Worm (Caenorhabditis elegans): ENCODE data around the gene F59B10.5.

The F59B10.5 gene

ce11 chrII:10537988-10538387 is 14.5 kb upstream of the F59B10.5 start:
- no peak for TF ChIP-seq pha-4 (tag; optimal IDR thresholded peaks at IDR 0.05)
- no peak for TF ChIP-seq tbx-8 (GFP tag; optimal IDR thresholded peaks at IDR 0.05)
- no peak for TF ChIP-seq snpc-4 (tag; optimal IDR thresholded peaks at IDR 0.05)
- TF ChIP-seq mls-2 (tag; optimal IDR thresholded peaks at IDR 0.05), result no peak
- TF ChIP-seq bed-3 (GFP tag; optimal IDR thresholded peaks at IDR 0.05), result no peak
- no peak for TF ChIP-seq drap-1 (GFP tag; optimal IDR thresholded peaks at IDR 0.05)
- no peak for TF ChIP-seq ceh-39 (tag; optimal IDR thresholded peaks at IDR 0.05)
- TF ChIP-seq elt-3 (tag; optimal IDR thresholded peaks at IDR 0.05), result no peak
- TF ChIP-seq nhr-12 (tag; optimal IDR thresholded peaks at IDR 0.05), result no peak
- no peak for TF ChIP-seq flh-1 (GFP tag; optimal IDR thresholded peaks at IDR 0.05)
- TF ChIP-seq blmp-1 (tag; optimal IDR thresholded peaks at IDR 0.05), result no peak
- no peak for TF ChIP-seq nhr-76 (tag; optimal IDR thresholded peaks at IDR 0.05)
- TF ChIP-seq zip-8 (tag; optimal IDR thresholded peaks at IDR 0.05), result no peak

ce11 chrII:10537571-10537970 is 14.1 kb upstream of the F59B10.5 start, which contains the start of gene R166.2:
Gene R166.2 (minus strand): TSS chrII:10537671.
- TF ChIP-seq sptf-1 (tag; optimal IDR thresholded peaks at IDR 0.05) (no peak), lin-13 (tag; optimal IDR thresholded peaks at IDR 0.05) (no peak), elt-1 (tag; optimal IDR thresholded peaks at IDR 0.05; ENCODE audit: borderline replicate concordance, insufficient read depth) (no peak), lin-32 (GFP tag; optimal IDR thresholded peaks at IDR 0.05) (no peak), mep-1 (tag; optimal IDR thresholded peaks at IDR 0.05) (no peak), mls-2 (tag; optimal IDR thresholded peaks at IDR 0.05) (no peak), tbx-8 (GFP tag; optimal IDR thresholded peaks at IDR 0.05) (no peak), nhr-76 (tag; optimal IDR thresholded peaks at IDR 0.05) (no peak), hlh-1 (tag; optimal IDR thresholded peaks at IDR 0.05) (no peak), elt-3 (tag; optimal IDR thresholded peaks at IDR 0.05) (no peak), nhr-237 (tag; optimal IDR thresholded peaks at IDR 0.05) (no peak), ceh-43 (GFP tag; optimal IDR thresholded peaks at IDR 0.05) (no peak), pha-4 (tag; optimal IDR thresholded peaks at IDR 0.05) (no peak), snpc-4 (tag; optimal IDR thresholded peaks at IDR 0.05) (no peak), ceh-39 (tag; optimal IDR thresholded peaks at IDR 0.05) (no peak), M03D4.4 (tag; optimal IDR thresholded peaks at IDR 0.05) (no peak), unc-39 (tag; optimal IDR thresholded peaks at IDR 0.05) (no peak), blmp-1 (tag; optimal IDR thresholded peaks at IDR 0.05) (no peak), unc-120 (tag; optimal IDR thresholded peaks at IDR 0.05; ENCODE audit: poor library complexity, severe bottlenecking) (no peak), mab-5 (tag; optimal IDR thresholded peaks at IDR 0.05) (no peak)

ce11 chrII:10533985-10534384 is 10.5 kb upstream of the F59B10.5 start:
- no peak for TF ChIP-seq nhr-76 (tag; optimal IDR thresholded peaks at IDR 0.05)
- no peak for TF ChIP-seq pha-4 (tag; optimal IDR thresholded peaks at IDR 0.05)
- no peak for TF ChIP-seq nhr-12 (tag; optimal IDR thresholded peaks at IDR 0.05)
- TF ChIP-seq unc-120 (tag; optimal IDR thresholded peaks at IDR 0.05; ENCODE audit: poor library complexity, severe bottlenecking), result no peak
- no peak for TF ChIP-seq ceh-43 (GFP tag; optimal IDR thresholded peaks at IDR 0.05)
- no peak for TF ChIP-seq drap-1 (GFP tag; optimal IDR thresholded peaks at IDR 0.05)
- no peak for TF ChIP-seq cnd-1 (tag; optimal IDR thresholded peaks at IDR 0.05)
- no peak for TF ChIP-seq nhr-28 (tag; optimal IDR thresholded peaks at IDR 0.05)
- TF ChIP-seq elt-1 (tag; optimal IDR thresholded peaks at IDR 0.05; ENCODE audit: borderline replicate concordance, insufficient read depth), result no peak
- no peak for TF ChIP-seq ceh-83 (GFP tag; optimal IDR thresholded peaks at IDR 0.05)
- TF ChIP-seq zip-8 (tag; optimal IDR thresholded peaks at IDR 0.05), result no peak
- no peak for TF ChIP-seq lin-13 (tag; optimal IDR thresholded peaks at IDR 0.05)
- TF ChIP-seq hlh-1 (tag; optimal IDR thresholded peaks at IDR 0.05), result no peak
- TF ChIP-seq nhr-237 (tag; optimal IDR thresholded peaks at IDR 0.05), result no peak
- TF ChIP-seq bed-3 (GFP tag; optimal IDR thresholded peaks at IDR 0.05), result no peak
- no peak for TF ChIP-seq mab-5 (tag; optimal IDR thresholded peaks at IDR 0.05)
- TF ChIP-seq unc-39 (tag; optimal IDR thresholded peaks at IDR 0.05), result no peak
- TF ChIP-seq snpc-4 (tag; optimal IDR thresholded peaks at IDR 0.05), result no peak
- no peak for TF ChIP-seq ztf-11 (tag; optimal IDR thresholded peaks at IDR 0.05)

ce11 chrII:10531604-10532003 is 8.1 kb upstream of the F59B10.5 start:
- TF ChIP-seq M03D4.4 (tag; optimal IDR thresholded peaks at IDR 0.05), result no peak
- no peak for TF ChIP-seq lin-13 (tag; optimal IDR thresholded peaks at IDR 0.05)
- TF ChIP-seq bed-3 (GFP tag; optimal IDR thresholded peaks at IDR 0.05), result no peak
- no peak for TF ChIP-seq sptf-1 (tag; optimal IDR thresholded peaks at IDR 0.05)
- no peak for TF ChIP-seq nhr-28 (tag; optimal IDR thresholded peaks at IDR 0.05)
- no peak for TF ChIP-seq snpc-4 (tag; optimal IDR thresholded peaks at IDR 0.05)
- TF ChIP-seq flh-1 (GFP tag; optimal IDR thresholded peaks at IDR 0.05), result no peak
- TF ChIP-seq ceh-39 (tag; optimal IDR thresholded peaks at IDR 0.05), result no peak
- no peak for TF ChIP-seq cnd-1 (tag; optimal IDR thresholded peaks at IDR 0.05)
- TF ChIP-seq sem-2 (GFP tag; optimal IDR thresholded peaks at IDR 0.05), result no peak

- TF ChIP-seq sptf-1 (tag; optimal IDR thresholded peaks at IDR 0.05) (no peak), tbx-8 (GFP tag; optimal IDR thresholded peaks at IDR 0.05) (no peak), nhr-237 (tag; optimal IDR thresholded peaks at IDR 0.05) (no peak), ham-2 (GFP tag; optimal IDR thresholded peaks at IDR 0.05) (no peak), nhr-2 (tag; optimal IDR thresholded peaks at IDR 0.05) (no peak), flh-1 (GFP tag; optimal IDR thresholded peaks at IDR 0.05) (no peak), blmp-1 (tag; optimal IDR thresholded peaks at IDR 0.05) (no peak), elt-3 (tag; optimal IDR thresholded peaks at IDR 0.05) (no peak), lin-13 (tag; optimal IDR thresholded peaks at IDR 0.05) (no peak), mep-1 (tag; optimal IDR thresholded peaks at IDR 0.05) (no peak)
Measured at ce11 chrII:10530907-10531306, 7.4 kb upstream of the F59B10.5 start.
